Worm (Caenorhabditis elegans): Measurements from ENCODE around the gene gst-37.

The gst-37 gene

DNA sequence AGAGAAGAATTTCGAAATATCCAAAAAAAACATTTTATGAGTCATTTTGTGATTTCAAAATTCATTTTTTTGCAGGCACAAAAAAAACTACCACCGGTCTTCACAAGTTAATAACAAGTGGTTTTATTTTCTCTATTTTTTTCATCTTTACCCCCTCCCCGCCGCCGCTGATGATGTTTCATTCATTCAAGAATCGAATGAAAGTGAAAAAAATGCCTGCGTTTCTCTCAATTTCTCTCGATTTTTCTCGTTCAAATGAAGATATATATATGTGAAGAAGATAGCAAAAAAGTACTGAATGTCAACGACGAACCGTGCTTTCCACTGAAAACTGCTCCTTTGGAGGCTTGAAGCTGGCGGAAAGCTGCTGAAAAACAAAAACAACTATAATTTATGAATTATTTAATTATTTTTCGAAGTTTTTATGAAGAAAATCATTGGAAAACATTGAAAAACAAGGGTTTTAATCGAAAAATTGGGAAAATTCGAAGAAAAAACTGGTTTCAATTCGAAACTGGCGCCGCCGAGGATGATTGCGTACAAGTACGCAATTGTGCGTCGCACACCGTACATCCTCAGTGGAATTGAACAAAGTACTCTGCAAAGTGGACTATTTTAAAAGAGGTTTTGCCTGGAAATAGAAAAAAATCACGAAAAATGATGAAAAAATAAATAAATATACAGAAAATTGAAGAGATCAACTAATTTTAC lies 28.7 kb upstream of the gst-37 start, which contains the start of gene zig-11:
TSS of gene zig-11 (minus strand) at position 373 of the 711 bp plus-strand sequence.
- TF ChIP-seq cog-1 (tag; optimal IDR thresholded peaks at IDR 0.05): peak; percentile 13
- TF ChIP-seq ztf-23 (GFP tag; IDR thresholded peaks at IDR 0.05): no peak

ce11 chrV:1895483-1895882 lies 25.9 kb upstream of the gst-37 start, which contains the start of gene nphp-2:
TSS of gene nphp-2 (plus strand) at chrV:1895783.
- no peak for TF ChIP-seq ztf-29 (GFP tag; IDR thresholded peaks at IDR 0.05)
- no peak for TF ChIP-seq tab-1 (GFP tag; IDR thresholded peaks at IDR 0.05)
- TF ChIP-seq ref-1 (GFP tag; conservative IDR thresholded peaks at IDR 0.05): no peak
- TF ChIP-seq flt-1 (GFP tag; IDR thresholded peaks at IDR 0.05): no peak
- no peak for TF ChIP-seq ztf-23 (GFP tag; IDR thresholded peaks at IDR 0.05)
- no peak for TF ChIP-seq cog-1 (tag; optimal IDR thresholded peaks at IDR 0.05)
- no peak for TF ChIP-seq klf-2 (GFP tag; conservative IDR thresholded peaks at IDR 0.05)
- TF ChIP-seq med-1 (GFP tag; optimal IDR thresholded peaks at IDR 0.05; ENCODE audit: insufficient read depth): no peak

DNA sequence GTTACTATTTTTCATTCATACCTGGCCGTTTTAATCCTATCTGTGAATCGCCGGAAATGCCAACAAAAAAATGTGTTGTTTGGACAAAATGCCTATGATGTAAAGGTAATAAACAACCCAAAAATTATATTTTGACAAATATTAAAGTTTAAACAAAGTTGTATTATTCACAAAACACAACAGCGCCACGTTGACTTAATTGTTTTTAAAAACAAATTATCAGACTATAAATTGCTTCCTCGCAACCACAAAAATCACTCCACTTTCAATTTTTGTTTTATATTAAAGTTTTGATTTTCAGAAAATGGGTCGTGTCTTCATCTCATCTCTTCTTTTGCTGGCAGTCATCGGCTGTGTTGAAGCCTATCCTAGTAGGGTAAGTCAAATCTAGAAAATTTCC lies 14.1 kb upstream of the gst-37 start, which contains the start of gene Y32G9A.5:
TSS of gene Y32G9A.5 (plus strand) at position 301 of the 400 bp plus-strand sequence.
- TF ChIP-seq med-1 (GFP tag; optimal IDR thresholded peaks at IDR 0.05; ENCODE audit: insufficient read depth) (no peak), ztf-23 (GFP tag; IDR thresholded peaks at IDR 0.05) (no peak), ztf-29 (GFP tag; IDR thresholded peaks at IDR 0.05) (no peak), ref-1 (GFP tag; conservative IDR thresholded peaks at IDR 0.05) (no peak), T22C8.4 (GFP tag; IDR thresholded peaks at IDR 0.05) (no peak), tab-1 (GFP tag; IDR thresholded peaks at IDR 0.05) (no peak), flt-1 (GFP tag; IDR thresholded peaks at IDR 0.05) (no peak), klf-2 (GFP tag; conservative IDR thresholded peaks at IDR 0.05) (no peak), cog-1 (tag; optimal IDR thresholded peaks at IDR 0.05) (no peak)

DNA sequence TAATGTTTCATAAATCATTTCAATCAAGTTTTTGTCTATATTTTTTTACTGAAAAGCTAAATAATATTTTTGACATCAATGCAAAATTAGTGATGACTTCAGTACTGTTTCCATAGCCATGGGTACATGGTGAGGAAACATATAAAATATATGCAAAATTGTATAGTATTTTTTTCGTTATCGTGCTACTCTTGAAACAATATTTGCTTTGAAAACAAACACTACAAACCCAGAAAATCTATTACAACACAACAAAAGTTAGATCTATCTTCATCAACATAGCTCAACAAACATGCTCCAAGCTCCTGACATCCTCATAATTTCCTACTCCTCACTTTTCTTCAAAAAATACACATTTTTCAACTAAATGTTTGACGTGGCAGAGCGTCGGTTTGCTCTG lies 12.9 kb upstream of the gst-37 start, which contains the start of gene srp-3:
TSS of gene srp-3 (plus strand) at position 301 of the 400 bp plus-strand sequence.
- no peak for TF ChIP-seq tab-1 (GFP tag; IDR thresholded peaks at IDR 0.05)
- no peak for TF ChIP-seq T22C8.4 (GFP tag; IDR thresholded peaks at IDR 0.05)
- no peak for TF ChIP-seq klf-2 (GFP tag; conservative IDR thresholded peaks at IDR 0.05)
- TF ChIP-seq cog-1 (tag; optimal IDR thresholded peaks at IDR 0.05): no peak
- no peak for TF ChIP-seq ztf-23 (GFP tag; IDR thresholded peaks at IDR 0.05)
- no peak for TF ChIP-seq med-1 (GFP tag; optimal IDR thresholded peaks at IDR 0.05; ENCODE audit: insufficient read depth)
- no peak for TF ChIP-seq flt-1 (GFP tag; IDR thresholded peaks at IDR 0.05)
- no peak for TF ChIP-seq ztf-29 (GFP tag; IDR thresholded peaks at IDR 0.05)
- no peak for TF ChIP-seq ref-1 (GFP tag; conservative IDR thresholded peaks at IDR 0.05)

- TF ChIP-seq tab-1 (GFP tag; IDR thresholded peaks at IDR 0.05): no peak
- no peak for TF ChIP-seq klf-2 (GFP tag; conservative IDR thresholded peaks at IDR 0.05)
- TF ChIP-seq ref-1 (GFP tag; conservative IDR thresholded peaks at IDR 0.05): no peak
- no peak for TF ChIP-seq ztf-23 (GFP tag; IDR thresholded peaks at IDR 0.05)
- TF ChIP-seq ztf-29 (GFP tag; IDR thresholded peaks at IDR 0.05): no peak
- no peak for TF ChIP-seq flt-1 (GFP tag; IDR thresholded peaks at IDR 0.05)
These were observed 10.3 kb upstream of the gst-37 start, which contains the start of gene Y32G9A.3 for ce11 chrV:1911102-1911501. TSS of gene Y32G9A.3 (plus strand) at chrV:1911402.

- TF ChIP-seq T22C8.4 (GFP tag; IDR thresholded peaks at IDR 0.05) (no peak), ztf-29 (GFP tag; IDR thresholded peaks at IDR 0.05) (no peak), flt-1 (GFP tag; IDR thresholded peaks at IDR 0.05) (no peak), ztf-23 (GFP tag; IDR thresholded peaks at IDR 0.05) (no peak), klf-2 (GFP tag; conservative IDR thresholded peaks at IDR 0.05) (no peak), ref-1 (GFP tag; conservative IDR thresholded peaks at IDR 0.05) (no peak), cog-1 (tag; optimal IDR thresholded peaks at IDR 0.05) (no peak), med-1 (GFP tag; optimal IDR thresholded peaks at IDR 0.05; ENCODE audit: insufficient read depth) (no peak), tab-1 (GFP tag; IDR thresholded peaks at IDR 0.05) (no peak)
These were observed 3.3 kb upstream of the gst-37 start, which contains the start of gene Y32G9A.2 for ce11 chrV:1918030-1918559. TSS of gene Y32G9A.2 (plus strand) at chrV:1918509.

DNA sequence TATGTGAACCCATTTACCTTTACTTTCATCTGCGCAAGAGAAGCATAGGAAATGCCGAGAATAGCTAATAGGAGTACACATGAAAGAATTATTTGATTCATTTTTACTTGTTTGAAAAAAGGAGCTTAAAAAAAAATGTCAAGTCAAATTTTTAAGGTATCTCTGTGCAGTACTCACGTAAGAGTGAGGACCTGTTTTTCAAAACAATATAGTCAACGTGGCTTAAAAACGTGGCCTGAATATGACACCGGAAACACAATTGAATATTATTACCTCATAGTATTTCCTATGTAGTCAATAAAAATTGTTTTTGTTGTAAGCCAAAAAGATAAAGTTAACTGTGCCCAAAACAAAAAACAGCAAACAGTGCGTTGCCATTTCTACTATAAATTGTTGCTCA lies 1.3 kb upstream of the gst-37 start, which contains the start of gene Y32G9A.12:
TSS of gene Y32G9A.12 (minus strand) at position 101 of the 400 bp plus-strand sequence.
- no peak for TF ChIP-seq ref-1 (GFP tag; conservative IDR thresholded peaks at IDR 0.05)
- TF ChIP-seq klf-2 (GFP tag; conservative IDR thresholded peaks at IDR 0.05): no peak
- no peak for TF ChIP-seq ztf-23 (GFP tag; IDR thresholded peaks at IDR 0.05)
- no peak for TF ChIP-seq T22C8.4 (GFP tag; IDR thresholded peaks at IDR 0.05)
- TF ChIP-seq med-1 (GFP tag; optimal IDR thresholded peaks at IDR 0.05; ENCODE audit: insufficient read depth): no peak
- TF ChIP-seq flt-1 (GFP tag; IDR thresholded peaks at IDR 0.05): no peak
- TF ChIP-seq cog-1 (tag; optimal IDR thresholded peaks at IDR 0.05): no peak
- TF ChIP-seq tab-1 (GFP tag; IDR thresholded peaks at IDR 0.05): no peak
- TF ChIP-seq ztf-29 (GFP tag; IDR thresholded peaks at IDR 0.05): no peak

DNA sequence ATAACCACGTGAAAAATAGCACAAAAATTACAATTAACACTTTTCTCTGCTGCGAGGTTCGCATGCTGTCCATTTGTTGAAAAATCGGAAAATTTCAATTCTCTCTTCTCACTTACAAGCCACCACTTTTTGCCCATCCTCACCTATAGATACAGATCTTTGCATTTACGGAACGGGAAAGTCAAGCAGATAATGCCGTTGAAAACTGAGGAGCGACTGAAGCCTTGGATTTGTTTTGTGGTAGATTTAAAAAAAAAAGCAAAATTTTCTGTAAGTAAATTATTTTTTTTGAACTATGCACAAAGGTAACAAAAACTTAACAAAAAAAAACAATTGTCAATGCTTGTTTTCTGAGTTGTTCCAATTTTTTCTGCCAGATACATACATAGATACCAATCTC lies 4.1 kb downstream of the gst-37 start, which contains the start of gene T06A1.1:
TSS of gene T06A1.1 (minus strand) at position 101 of the 400 bp plus-strand sequence.
- TF ChIP-seq ztf-23 (GFP tag; IDR thresholded peaks at IDR 0.05) (no peak), ztf-29 (GFP tag; IDR thresholded peaks at IDR 0.05) (no peak), T22C8.4 (GFP tag; IDR thresholded peaks at IDR 0.05) (no peak), cog-1 (tag; optimal IDR thresholded peaks at IDR 0.05) (no peak), flt-1 (GFP tag; IDR thresholded peaks at IDR 0.05) (no peak), klf-2 (GFP tag; conservative IDR thresholded peaks at IDR 0.05) (no peak), med-1 (GFP tag; optimal IDR thresholded peaks at IDR 0.05; ENCODE audit: insufficient read depth) (no peak), tab-1 (GFP tag; IDR thresholded peaks at IDR 0.05) (no peak), ref-1 (GFP tag; conservative IDR thresholded peaks at IDR 0.05) (no peak)

ce11 chrV:1927015-1927414 lies 5.6 kb downstream of the gst-37 start, which contains the start of gene T06A1.5:
TSS of gene T06A1.5 (plus strand) at chrV:1927223.
- no peak for TF ChIP-seq ztf-29 (GFP tag; IDR thresholded peaks at IDR 0.05)
- TF ChIP-seq tab-1 (GFP tag; IDR thresholded peaks at IDR 0.05): no peak
